Worm (Caenorhabditis elegans) whole organism, L4 larva: ENCODE data around the gene sul-1.

Source experiments
- D1046.2 ChIP-seq: fragments of 200-800 bp; sonication (Bioruptor generic); IDR thresholded peaks from 2 replicates; pipeline ENCODE4 v1.3.6; 2022; ENCODE audit warnings: missing genetic modification characterization, missing compliant biosample characterization
- F10B5.3 ChIP-seq: sonication (generic microtip); optimal IDR thresholded peaks from 2 replicates; lab custom pipeline; 2016; ENCODE audit warnings: mild to moderate bottlenecking, missing genetic modification characterization, missing compliant biosample characterization
- F26F4.8 ChIP-seq: fragments of 200-800 bp; sonication (Bioruptor generic); conservative IDR thresholded peaks from 2 replicates; pipeline ENCODE4 v1.3.6; 2022; ENCODE audit warnings: missing genetic modification characterization, missing compliant biosample characterization
- F37D6.2 ChIP-seq: sonication (generic microtip); optimal IDR thresholded peaks from 2 replicates; lab custom pipeline; 2016; ENCODE audit warnings: mild to moderate bottlenecking, missing genetic modification characterization, missing compliant biosample characterization
- F49E8.2 ChIP-seq: sonication (generic microtip); optimal IDR thresholded peaks from 2 replicates; lab custom pipeline; 2016; ENCODE audit warnings: missing compliant biosample characterization, mild to moderate bottlenecking, missing genetic modification characterization, borderline replicate concordance
- Y5F2A.4 ChIP-seq: fragments of 200-800 bp; sonication (Bioruptor generic); optimal IDR thresholded peaks from 2 replicates; lab custom pipeline; 2018; ENCODE audit warnings: mild to moderate bottlenecking, missing genetic modification characterization, missing compliant biosample characterization
- aha-1 ChIP-seq: fragments of 150-350 bp; peaks from one replicate; lab custom pipeline; 2014; ENCODE audit warnings: missing biosample characterization, missing genetic modification characterization
- attf-4 ChIP-seq: sonication (generic microtip); optimal IDR thresholded peaks from 3 replicates; lab custom pipeline; 2017; ENCODE audit warnings: missing biosample characterization, missing genetic modification characterization
- ceh-20 ChIP-seq: fragments of 200-800 bp; sonication (Bioruptor generic); IDR thresholded peaks from 2 replicates; pipeline ENCODE4 v1.3.6; 2022; ENCODE audit warnings: missing genetic modification reagents, missing genetic modification characterization, missing compliant biosample characterization
- ceh-62 ChIP-seq: sonication (generic microtip); optimal IDR thresholded peaks from 2 replicates; lab custom pipeline; 2017; ENCODE audit warnings: missing biosample characterization, missing genetic modification characterization
- ceh-82 ChIP-seq: sonication (generic microtip); optimal IDR thresholded peaks from 2 replicates; lab custom pipeline; 2017; ENCODE audit warnings: missing biosample characterization, missing genetic modification characterization
- ces-1 ChIP-seq: fragments of 150-350 bp; sonication (generic microtip); optimal IDR thresholded peaks from 4 replicates; lab custom pipeline; 2014; ENCODE audit warnings: missing biosample characterization, missing genetic modification reagents, missing genetic modification characterization
- daf-16 ChIP-seq, 3 experiments: sonication (generic microtip); optimal IDR thresholded peaks; 2 replicates each; lab custom pipeline; 2016 to 2017; ENCODE audit warnings: missing genetic modification characterization in 3 of 3, missing genetic modification reagents in 3 of 3, mild to moderate bottlenecking in 2 of 3, missing compliant biosample characterization in 2 of 3, missing biosample characterization in 1 of 3, moderate library complexity in 1 of 3
- daf-19 ChIP-seq: fragments of 200-800 bp; sonication (Bioruptor generic); conservative IDR thresholded peaks from 2 replicates; pipeline ENCODE4 v1.3.6; 2022; ENCODE audit warnings: missing genetic modification characterization, missing compliant biosample characterization
- dmd-6 ChIP-seq: fragments of 200-800 bp; sonication (Bioruptor generic); IDR thresholded peaks from 2 replicates; pipeline ENCODE4 v1.3.6; 2022; ENCODE audit warnings: missing genetic modification reagents, missing genetic modification characterization, missing compliant biosample characterization
- dmd-9 ChIP-seq: fragments of 200-800 bp; sonication (Bioruptor generic); IDR thresholded peaks from 2 replicates; pipeline ENCODE4 v1.3.6; 2022; ENCODE audit warnings: missing genetic modification reagents, missing genetic modification characterization, missing compliant biosample characterization
- egl-43 ChIP-seq: fragments of 200-800 bp; sonication (Bioruptor generic); IDR thresholded peaks from 2 replicates; pipeline ENCODE4 v1.3.6; 2022; ENCODE audit warnings: missing genetic modification reagents, missing genetic modification characterization, missing compliant biosample characterization
- fkh-10 ChIP-seq: fragments of 150-350 bp; optimal IDR thresholded peaks from 2 replicates; lab custom pipeline; 2014; ENCODE audit warnings: missing biosample characterization, missing genetic modification reagents, missing genetic modification characterization
- hif-1 ChIP-seq, 2 experiments: sonication (generic microtip); optimal IDR thresholded peaks; 2 replicates each; lab custom pipeline; 2016 to 2017; ENCODE audit warnings: missing compliant biosample characterization in 2 of 2, missing genetic modification characterization in 2 of 2, missing genetic modification reagents in 2 of 2, missing genotype in 2 of 2, mild to moderate bottlenecking in 1 of 2
- jun-1 ChIP-seq: fragments of 150-350 bp; optimal IDR thresholded peaks from 2 replicates; lab custom pipeline; 2014; ENCODE audit warnings: missing biosample characterization, missing genetic modification reagents, missing genetic modification characterization
- lin-13 ChIP-seq: fragments of 150-350 bp; optimal IDR thresholded peaks from 2 replicates; lab custom pipeline; 2014; ENCODE audit warnings: missing biosample characterization, missing genetic modification reagents, missing genetic modification characterization
- lin-15B ChIP-seq: fragments of 150-350 bp; sonication (generic microtip); optimal IDR thresholded peaks from 3 replicates; lab custom pipeline; 2014; ENCODE audit warnings: missing biosample characterization, missing genetic modification characterization
- lin-29 ChIP-seq: fragments of 200-800 bp; sonication (Bioruptor generic); IDR thresholded peaks from 2 replicates; pipeline ENCODE4 v1.3.6; 2022; ENCODE audit warnings: missing genetic modification reagents, missing genetic modification characterization, missing compliant biosample characterization
- mes-2 ChIP-seq: sonication (generic microtip); optimal IDR thresholded peaks from 2 replicates; lab custom pipeline; 2016; ENCODE audit warnings: missing genotype, mild to moderate bottlenecking, missing genetic modification characterization, missing compliant biosample characterization; ENCODE audit not compliant: poor library complexity, severe bottlenecking
- mxl-3 ChIP-seq: fragments of 200-800 bp; sonication (Bioruptor generic); optimal IDR thresholded peaks from 2 replicates; lab custom pipeline; 2018; ENCODE audit warnings: mild to moderate bottlenecking, missing genetic modification characterization, missing compliant biosample characterization
- nhr-102 ChIP-seq: sonication (generic microtip); optimal IDR thresholded peaks from 2 replicates; lab custom pipeline; 2016; ENCODE audit warnings: mild to moderate bottlenecking, missing genetic modification characterization, moderate library complexity, missing compliant biosample characterization
- nhr-25 ChIP-seq: sonication (generic microtip); optimal IDR thresholded peaks from 2 replicates; lab custom pipeline; 2017; ENCODE audit warnings: missing genetic modification characterization, mild to moderate bottlenecking, missing compliant biosample characterization, antibody characterized with exemption, moderate library complexity, borderline replicate concordance; ENCODE audit not compliant: insufficient read depth
- nhr-6 ChIP-seq: fragments of 150-350 bp; optimal IDR thresholded peaks from 2 replicates; lab custom pipeline; 2014; ENCODE audit warnings: missing biosample characterization, missing genetic modification characterization
- set-16 ChIP-seq: fragments of 200-800 bp; sonication (Bioruptor generic); IDR thresholded peaks from 2 replicates; pipeline ENCODE4 v1.3.6; 2022; ENCODE audit warnings: missing genetic modification reagents, missing genetic modification characterization, missing compliant biosample characterization
- skn-1 ChIP-seq: fragments of 150-350 bp; optimal IDR thresholded peaks from 2 replicates; lab custom pipeline; 2014; ENCODE audit warnings: missing biosample characterization, missing genetic modification characterization
- snpc-4 ChIP-seq: fragments of 150-350 bp; optimal IDR thresholded peaks from 2 replicates; lab custom pipeline; 2014; ENCODE audit warnings: missing biosample characterization, missing genetic modification characterization
- tra-1 ChIP-seq: fragments of 200-800 bp; sonication (Bioruptor generic); IDR thresholded peaks from 2 replicates; pipeline ENCODE4 v1.3.6; 2022; ENCODE audit warnings: missing genetic modification reagents, missing genetic modification characterization, missing compliant biosample characterization
- unc-39 ChIP-seq: sonication (generic microtip); optimal IDR thresholded peaks from 2 replicates; lab custom pipeline; 2017; ENCODE audit warnings: missing biosample characterization, missing genetic modification characterization
- zfp-3 ChIP-seq: fragments of 200-800 bp; sonication (Bioruptor generic); conservative IDR thresholded peaks from 2 replicates; pipeline ENCODE4 v1.3.6; 2022; ENCODE audit warnings: missing genetic modification reagents, missing genetic modification characterization, missing compliant biosample characterization

The sul-1 gene

DNA sequence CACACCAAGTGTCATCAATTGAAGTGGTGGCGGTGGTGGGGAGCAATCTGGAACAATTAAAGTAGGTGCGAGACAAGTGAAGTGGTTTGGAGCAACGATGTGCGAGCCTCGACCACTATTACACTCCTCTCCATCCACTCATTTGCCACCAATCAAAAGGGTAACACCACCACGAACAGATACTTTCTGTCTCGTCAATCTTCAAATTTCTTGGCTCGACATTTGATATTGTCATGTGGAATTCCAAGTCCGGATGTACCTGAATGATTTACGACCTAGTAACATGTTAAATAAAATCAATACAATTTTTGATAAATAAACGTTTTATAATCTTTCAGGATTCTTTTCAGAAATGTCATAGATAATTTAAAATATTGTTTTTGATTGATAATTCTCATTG, at the start of gene sul-1:
Gene sul-1 (minus strand): TSS at position 101 of the 400 bp plus-strand sequence.
- TF ChIP-seq zfp-3 (GFP tag; lab: Robert Waterston, UW) (no peak), ceh-20 (GFP tag; lab: Robert Waterston, UW) (no peak), nhr-102 (tag; lab: Kevin White, UChicago) (no peak), dmd-6 (GFP tag; lab: Robert Waterston, UW) (no peak), fkh-10 (GFP tag; lab: Kevin White, UChicago) (no peak), skn-1 (tag; lab: Kevin White, UChicago) (no peak), D1046.2 (GFP tag; lab: Robert Waterston, UW) (no peak), Y5F2A.4 (no peak), attf-4 (tag; lab: Kevin White, UChicago) (no peak), F10B5.3 (tag; lab: Kevin White, UChicago) (no peak), mxl-3 (GFP tag; lab: Kevin White, UChicago) (no peak), daf-19 (GFP tag; lab: Robert Waterston, UW) (no peak), lin-15B (tag; lab: Kevin White, UChicago) (no peak), lin-13 (no peak), ceh-62 (tag; lab: Kevin White, UChicago) (no peak), daf-16 (GFP tag; optimal IDR thresholded peaks at IDR 0.05; lab: Kevin White, UChicago) (no peak), daf-16 (tag; optimal IDR thresholded peaks at IDR 0.05; lab: Kevin White, UChicago) (no peak)

DNA sequence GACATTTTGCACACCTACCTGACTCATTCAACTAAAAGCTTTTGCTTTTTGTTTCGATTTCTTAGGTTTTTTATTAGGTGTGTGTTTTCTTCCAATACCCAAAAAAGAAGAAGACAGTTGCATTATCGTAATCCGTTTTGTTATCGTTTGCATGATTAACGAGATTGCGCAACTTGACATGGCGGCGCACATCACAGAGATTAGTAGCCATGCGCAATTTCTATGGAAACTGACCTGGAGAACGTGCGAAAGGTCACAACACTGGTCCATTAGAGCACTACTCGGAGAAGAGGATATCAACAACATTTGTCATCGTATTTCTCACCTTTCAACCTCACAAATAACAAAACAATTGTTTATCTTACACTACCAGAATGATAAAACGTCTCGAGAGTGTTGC, 46.1 kb upstream of the sul-1 start:
- TF ChIP-seq F26F4.8 (GFP tag; lab: Robert Waterston, UW) (no peak), aha-1 (peak; percentile 43)

DNA sequence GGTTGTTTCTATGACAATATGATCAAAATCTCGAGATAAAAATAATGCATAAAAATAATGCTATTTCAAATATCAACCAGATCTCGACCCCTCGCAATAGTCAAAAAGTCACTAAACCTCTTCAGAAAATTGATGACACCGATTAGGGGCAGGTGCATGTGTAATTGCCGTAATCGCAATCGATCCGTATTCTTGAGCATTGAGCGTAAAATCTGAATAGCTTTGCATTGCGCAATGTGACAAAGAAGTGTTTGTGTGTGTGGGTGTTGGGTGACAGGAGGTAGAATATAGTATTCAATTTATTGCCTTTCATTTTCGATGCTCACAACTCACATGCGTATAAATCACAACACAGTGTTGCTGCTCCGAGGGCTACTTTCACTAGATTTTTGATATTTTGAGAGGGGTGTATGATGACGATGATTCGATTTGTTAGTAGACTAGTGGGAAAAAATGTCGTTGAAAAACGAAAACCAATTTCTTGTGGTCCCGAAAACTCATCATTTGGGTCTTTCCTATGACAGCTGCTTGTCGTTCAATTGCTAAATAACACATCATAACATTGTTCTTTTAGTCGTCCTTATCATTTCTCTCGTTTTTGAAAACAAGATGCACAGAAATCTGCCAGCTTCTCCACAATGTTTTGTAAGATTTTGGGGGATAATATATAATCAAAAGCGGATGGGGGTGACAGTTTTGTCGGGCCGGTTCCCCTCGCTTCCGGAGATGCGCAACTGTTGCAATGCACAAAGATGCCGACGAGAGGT, 45.4 kb upstream of the sul-1 start:
- TF ChIP-seq mes-2 (no peak), dmd-9 (GFP tag; lab: Robert Waterston, UW) (no peak), jun-1 (tag; lab: Kevin White, UChicago) (no peak), daf-16 (GFP tag; optimal IDR thresholded peaks at IDR 0.05; lab: Kevin White, UChicago) (peak in 1 of 2 experiments; percentile 63), daf-16 (tag; optimal IDR thresholded peaks at IDR 0.05; lab: Kevin White, UChicago) (no peak)

DNA sequence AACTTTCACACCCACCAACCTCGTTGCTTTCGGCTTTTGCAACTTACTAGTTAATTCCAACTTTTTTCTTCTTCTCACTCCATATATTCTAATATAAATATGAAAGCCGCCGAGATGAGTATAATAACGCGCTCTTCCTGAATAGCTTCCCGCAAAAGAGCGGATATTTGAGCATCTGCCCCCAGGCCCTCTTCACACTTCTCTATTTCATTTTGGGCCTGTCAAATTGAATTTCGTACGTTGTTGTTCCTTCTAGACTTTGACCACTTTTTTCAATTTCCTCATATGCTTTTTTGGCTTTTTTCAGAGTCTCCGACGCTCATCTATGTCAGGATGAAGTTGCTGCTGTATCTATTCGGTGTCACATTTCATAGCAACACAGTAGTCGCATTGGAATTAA, 44.3 kb upstream of the sul-1 start, which contains the start of gene ddr-2:
Gene ddr-2 (plus strand): TSS at position 301 of the 400 bp plus-strand sequence.
- TF ChIP-seq ceh-82 (tag; lab: Kevin White, UChicago), result no peak
- TF ChIP-seq snpc-4, result no peak
- no peak for TF ChIP-seq set-16
- TF ChIP-seq lin-29 (GFP tag; lab: Robert Waterston, UW), result no peak
- no peak for TF ChIP-seq F49E8.2
- TF ChIP-seq hif-1 (tag; optimal IDR thresholded peaks at IDR 0.05; lab: Kevin White, UChicago), result no peak
- no peak for TF ChIP-seq tra-1 (GFP tag; lab: Robert Waterston, UW)
- TF ChIP-seq nhr-25 (tag; lab: Kevin White, UChicago), result no peak
- no peak for TF ChIP-seq nhr-6
- no peak for TF ChIP-seq F26F4.8 (GFP tag; lab: Robert Waterston, UW)
- no peak for TF ChIP-seq dmd-6 (GFP tag; lab: Robert Waterston, UW)
- no peak for TF ChIP-seq F37D6.2 (tag; lab: Kevin White, UChicago)
- no peak for TF ChIP-seq lin-13
- TF ChIP-seq ces-1, result no peak
- no peak for TF ChIP-seq attf-4 (tag; lab: Kevin White, UChicago)
- no peak for TF ChIP-seq unc-39 (tag; lab: Kevin White, UChicago)
- no peak for TF ChIP-seq fkh-10 (GFP tag; lab: Kevin White, UChicago)
- no peak for TF ChIP-seq egl-43 (GFP tag; lab: Robert Waterston, UW)
- TF ChIP-seq, all 104 proteins: peak for 0
